Fruit fly (Drosophila melanogaster) whole organism, embryonic: ENCODE data around the gene CG32573.

Experiments used
- Antp ChIP-seq: fragments of 200-800 bp; sonication (Bioruptor generic); optimal IDR thresholded peaks from 3 replicates; lab custom pipeline; 2016; ENCODE audit warnings: missing biosample characterization, missing genetic modification characterization
- CG11456 ChIP-seq: fragments of 200-800 bp; sonication (Bioruptor generic); IDR thresholded peaks from 3 replicates; pipeline ENCODE4 v1.3.6; 2022; ENCODE audit warnings: missing biosample characterization, missing genetic modification characterization
- CG12942 ChIP-seq: fragments of 200-800 bp; sonication (Bioruptor generic); optimal IDR thresholded peaks from 3 replicates; lab custom pipeline; 2016; ENCODE audit warnings: missing biosample characterization, missing genetic modification characterization
- CG13775 ChIP-seq: fragments of 200-800 bp; sonication (Bioruptor generic); optimal IDR thresholded peaks from 3 replicates; lab custom pipeline; 2017; ENCODE audit warnings: missing biosample characterization, mild to moderate bottlenecking, missing genetic modification characterization
- CG15269 ChIP-seq: fragments of 200-800 bp; sonication (Bioruptor generic); optimal IDR thresholded peaks from 2 replicates; lab custom pipeline; 2018; ENCODE audit warnings: missing biosample characterization, mild to moderate bottlenecking, missing genetic modification characterization, moderate library complexity
- CG1529 ChIP-seq: fragments of 200-800 bp; sonication (Bioruptor generic); optimal IDR thresholded peaks from 3 replicates; lab custom pipeline; 2018; ENCODE audit warnings: missing biosample characterization, missing genetic modification characterization
- CG17359 ChIP-seq: fragments of 200-800 bp; sonication (Bioruptor generic); optimal IDR thresholded peaks from 3 replicates; lab custom pipeline; 2018; ENCODE audit warnings: missing biosample characterization, mild to moderate bottlenecking, missing genetic modification characterization, moderate library complexity
- CG17568 ChIP-seq: fragments of 200-800 bp; sonication (Bioruptor generic); optimal IDR thresholded peaks from 2 replicates; lab custom pipeline; 2018; ENCODE audit warnings: missing biosample characterization, mild to moderate bottlenecking, missing genetic modification characterization, moderate library complexity
- CG17912 ChIP-seq: fragments of 200-800 bp; sonication (Bioruptor generic); optimal IDR thresholded peaks from 2 replicates; lab custom pipeline; 2018; ENCODE audit warnings: missing biosample characterization, mild to moderate bottlenecking, missing genetic modification characterization
- CG1792 ChIP-seq: fragments of 200-800 bp; sonication (Bioruptor generic); optimal IDR thresholded peaks from 2 replicates; lab custom pipeline; 2016; ENCODE audit warnings: missing biosample characterization, missing genetic modification characterization
- CG33557 ChIP-seq: fragments of 200-800 bp; sonication (Bioruptor generic); optimal IDR thresholded peaks from 2 replicates; lab custom pipeline; 2019; ENCODE audit warnings: missing biosample characterization, mild to moderate bottlenecking, missing genetic modification characterization, moderate library complexity
- CG4424 ChIP-seq: fragments of 200-800 bp; sonication (Bioruptor generic); optimal IDR thresholded peaks from 3 replicates; lab custom pipeline; 2016; ENCODE audit warnings: missing biosample characterization, missing genetic modification characterization
- CG5953 ChIP-seq: fragments of 200-800 bp; sonication (Bioruptor generic); IDR thresholded peaks from 2 replicates; pipeline ENCODE4 v1.3.6; 2022; ENCODE audit warnings: missing biosample characterization, missing genetic modification characterization
- CG6272 ChIP-seq: fragments of 200-800 bp; sonication (Bioruptor generic); IDR thresholded peaks from 2 replicates; pipeline ENCODE4 v1.3.6; 2022; ENCODE audit warnings: missing biosample characterization, missing genetic modification characterization
- CG6689 ChIP-seq: fragments of 200-800 bp; sonication (Bioruptor generic); IDR thresholded peaks from 2 replicates; pipeline ENCODE4 v1.3.6; 2022; ENCODE audit warnings: missing biosample characterization, missing genetic modification characterization
- CG8388 ChIP-seq: fragments of 200-800 bp; sonication (Bioruptor generic); optimal IDR thresholded peaks from 2 replicates; lab custom pipeline; 2019; ENCODE audit warnings: missing biosample characterization, mild to moderate bottlenecking, missing genetic modification characterization, moderate library complexity
- CG8765 ChIP-seq: fragments of 200-800 bp; sonication (Bioruptor generic); IDR thresholded peaks from 2 replicates; pipeline ENCODE4 v1.3.6; 2022; ENCODE audit warnings: missing biosample characterization, missing genetic modification characterization
- CG9932 ChIP-seq: fragments of 200-800 bp; sonication (Bioruptor generic); IDR thresholded peaks from 2 replicates; pipeline ENCODE4 v1.3.6; 2022; ENCODE audit warnings: missing biosample characterization, missing genetic modification characterization
- Dip2 ChIP-seq: fragments of 200-800 bp; sonication (Bioruptor generic); IDR thresholded peaks from 2 replicates; pipeline ENCODE4 v1.3.6; 2022; ENCODE audit warnings: missing biosample characterization, missing genetic modification characterization
- Dref ChIP-seq: fragments of 200-800 bp; sonication (Bioruptor generic); IDR thresholded peaks from 2 replicates; pipeline ENCODE4 v1.3.6; 2022; ENCODE audit warnings: missing biosample characterization, missing genetic modification characterization
- H15 ChIP-seq: fragments of 200-800 bp; sonication (Bioruptor generic); IDR thresholded peaks from 3 replicates; pipeline ENCODE4 v1.3.6; 2022; ENCODE audit warnings: missing biosample characterization, missing genetic modification characterization
- HLH4C ChIP-seq: fragments of 200-800 bp; sonication (Bioruptor generic); IDR thresholded peaks from 3 replicates; pipeline ENCODE4 v1.3.6; 2022; ENCODE audit warnings: missing biosample characterization, missing genetic modification characterization; ENCODE audit not compliant: partially characterized antibody
- HLH54F ChIP-seq: fragments of 200-800 bp; sonication (Bioruptor generic); optimal IDR thresholded peaks from 3 replicates; lab custom pipeline; 2016; ENCODE audit warnings: missing biosample characterization, missing genetic modification characterization
- Hand ChIP-seq: fragments of 200-800 bp; sonication (Bioruptor generic); optimal IDR thresholded peaks from 2 replicates; lab custom pipeline; 2017; ENCODE audit warnings: mild to moderate bottlenecking, missing biosample characterization, missing genetic modification reagents, missing genetic modification characterization
- Hr39 ChIP-seq: fragments of >200 bp; optimal IDR thresholded peaks from 2 replicates; lab custom pipeline; 2017
- Hr51 ChIP-seq, 2 experiments: fragments of 200-800 bp; sonication (Bioruptor generic); optimal IDR thresholded peaks; 2 replicates in 1 of 2; 3 replicates in 1 of 2; lab custom pipeline; 2016 to 2018; ENCODE audit warnings: missing biosample characterization in 2 of 2, missing genetic modification characterization in 2 of 2, mild to moderate bottlenecking in 1 of 2, moderate library complexity in 1 of 2
- NK7.1 ChIP-seq: fragments of 200-800 bp; sonication (Bioruptor generic); optimal IDR thresholded peaks from 3 replicates; lab custom pipeline; 2016; ENCODE audit warnings: missing biosample characterization, missing genetic modification characterization
- PHDP ChIP-seq: fragments of 200-800 bp; sonication (Bioruptor generic); optimal IDR thresholded peaks from 3 replicates; lab custom pipeline; 2018; ENCODE audit warnings: missing biosample characterization, mild to moderate bottlenecking, missing genetic modification characterization, moderate library complexity
- Ravus ChIP-seq: fragments of 200-800 bp; sonication (Bioruptor generic); IDR thresholded peaks from 2 replicates; pipeline ENCODE4 v1.3.6; 2022; ENCODE audit warnings: missing biosample characterization, missing genetic modification characterization
- amos ChIP-seq: fragments of 200-800 bp; sonication (Bioruptor generic); IDR thresholded peaks from 2 replicates; pipeline ENCODE4 v1.3.6; 2022; ENCODE audit warnings: missing biosample characterization, missing genetic modification characterization; ENCODE audit not compliant: partially characterized antibody
- bcd ChIP-seq: fragments of 200-800 bp; sonication (Bioruptor generic); optimal IDR thresholded peaks from 2 replicates; lab custom pipeline; 2017; ENCODE audit warnings: missing biosample characterization, mild to moderate bottlenecking, missing genetic modification characterization
- br ChIP-seq: fragments of >200 bp; optimal IDR thresholded peaks from 2 replicates; lab custom pipeline; 2017
- dmrt99B ChIP-seq: fragments of 200-800 bp; sonication (Bioruptor generic); optimal IDR thresholded peaks from 2 replicates; lab custom pipeline; 2018; ENCODE audit warnings: missing biosample characterization, mild to moderate bottlenecking, missing genetic modification characterization, moderate library complexity
- eyg ChIP-seq: fragments of 200-800 bp; sonication (Bioruptor generic); optimal IDR thresholded peaks from 3 replicates; lab custom pipeline; 2016; ENCODE audit warnings: missing biosample characterization, missing genetic modification characterization
- fd3F ChIP-seq: fragments of 200-800 bp; sonication (Bioruptor generic); optimal IDR thresholded peaks from 2 replicates; lab custom pipeline; 2018; ENCODE audit warnings: missing biosample characterization, mild to moderate bottlenecking, missing genetic modification characterization, moderate library complexity
- gce ChIP-seq: fragments of 200-800 bp; sonication (Bioruptor generic); IDR thresholded peaks from 3 replicates; pipeline ENCODE4 v1.3.6; 2022; ENCODE audit warnings: missing biosample characterization, missing genetic modification characterization
- klu ChIP-seq: fragments of 200-800 bp; sonication (Bioruptor generic); IDR thresholded peaks from 2 replicates; pipeline ENCODE4 v1.3.6; 2022; ENCODE audit warnings: missing biosample characterization, missing genetic modification characterization
- lola ChIP-seq, 3 experiments: fragments of >200 bp in 2 of 3; fragments of 200-800 bp in 1 of 3; sonication (Bioruptor generic) in 1 of 3; optimal IDR thresholded peaks; 2 replicates each; lab custom pipeline; 2017 to 2019; ENCODE audit warnings: missing biosample characterization in 3 of 3, missing genetic modification characterization in 3 of 3, mild to moderate bottlenecking in 1 of 3, moderate library complexity in 1 of 3
- maf-S ChIP-seq: fragments of 200-800 bp; sonication (Bioruptor generic); optimal IDR thresholded peaks from 2 replicates; lab custom pipeline; 2016; ENCODE audit warnings: missing biosample characterization, missing genetic modification characterization
- odd ChIP-seq: fragments of 200-800 bp; sonication (Bioruptor generic); optimal IDR thresholded peaks from 2 replicates; lab custom pipeline; 2017; ENCODE audit warnings: missing biosample characterization, mild to moderate bottlenecking, missing genetic modification characterization
- psq ChIP-seq: fragments of 200-800 bp; sonication (Bioruptor generic); optimal IDR thresholded peaks from 2 replicates; lab custom pipeline; 2017; ENCODE audit warnings: missing biosample characterization, missing genetic modification characterization
- pum ChIP-seq: fragments of 200-800 bp; sonication (Bioruptor generic); optimal IDR thresholded peaks from 2 replicates; lab custom pipeline; 2016; ENCODE audit warnings: missing biosample characterization, missing genetic modification characterization
- run ChIP-seq: fragments of 200-800 bp; sonication (Bioruptor generic); optimal IDR thresholded peaks from 3 replicates; lab custom pipeline; 2018; ENCODE audit warnings: missing biosample characterization, mild to moderate bottlenecking, missing genetic modification characterization
- salm ChIP-seq: fragments of 200-800 bp; sonication (Bioruptor generic); optimal IDR thresholded peaks from 2 replicates; lab custom pipeline; 2018; ENCODE audit warnings: missing biosample characterization, mild to moderate bottlenecking, missing genetic modification characterization
- slbo ChIP-seq: fragments of 200-800 bp; sonication (Bioruptor generic); IDR thresholded peaks from 2 replicates; pipeline ENCODE4 v1.3.6; 2022; ENCODE audit warnings: missing biosample characterization, missing genetic modification characterization
- slou ChIP-seq: fragments of 200-800 bp; sonication (Bioruptor generic); optimal IDR thresholded peaks from 3 replicates; lab custom pipeline; 2016; ENCODE audit warnings: missing biosample characterization, missing genetic modification characterization
- sna ChIP-seq: fragments of 200-800 bp; sonication (Bioruptor generic); IDR thresholded peaks from 2 replicates; pipeline ENCODE4 v1.3.6; 2022; ENCODE audit warnings: missing biosample characterization, missing genetic modification characterization; ENCODE audit not compliant: partially characterized antibody
- sr ChIP-seq: fragments of 200-800 bp; sonication (Bioruptor generic); IDR thresholded peaks from 3 replicates; pipeline ENCODE4 v1.3.6; 2022; ENCODE audit warnings: missing biosample characterization, missing genetic modification characterization
- ttk ChIP-seq: fragments of 200-800 bp; sonication (Bioruptor generic); IDR thresholded peaks from 2 replicates; pipeline ENCODE4 v2.1.2; 2022; ENCODE audit warnings: missing biosample characterization, missing genetic modification characterization
- unc-4 ChIP-seq: fragments of 200-800 bp; sonication (Bioruptor generic); IDR thresholded peaks from 2 replicates; pipeline ENCODE4 v1.3.6; 2022; ENCODE audit warnings: missing biosample characterization, missing genetic modification characterization; ENCODE audit not compliant: partially characterized antibody
- vfl ChIP-seq: fragments of 200-800 bp; sonication (Bioruptor generic); optimal IDR thresholded peaks from 2 replicates; lab custom pipeline; 2016; ENCODE audit warnings: missing biosample characterization, missing genetic modification characterization
- wdn ChIP-seq: fragments of 200-800 bp; sonication (Bioruptor generic); IDR thresholded peaks from 2 replicates; pipeline ENCODE4 v1.3.6; 2022; ENCODE audit warnings: missing biosample characterization, missing genetic modification characterization

The CG32573 gene

dm6 chrX:16654931-16655409, 3.8 kb downstream of the CG32573 start, which contains the start of the genes Nemp and r (continued):
- TF ChIP-seq slbo (GFP tag; lab: Robert Waterston, UW), result no peak
- no peak for TF ChIP-seq ttk (GFP tag; lab: Robert Waterston, UW)
- peak; percentile 68 for TF ChIP-seq Dref (GFP tag; lab: Robert Waterston, UW)
- TF ChIP-seq CG4424 (GFP tag; lab: Kevin White, UChicago), result no peak
- no peak for TF ChIP-seq gce
- TF ChIP-seq pum, result no peak
- no peak for TF ChIP-seq maf-S (GFP tag; lab: Kevin White, UChicago)
- TF ChIP-seq Dip2 (GFP tag; lab: Robert Waterston, UW), result no peak
- no peak for TF ChIP-seq odd (GFP tag; lab: Kevin White, UChicago)
- no peak for TF ChIP-seq CG5953 (GFP tag; lab: Robert Waterston, UW)
- no peak for TF ChIP-seq NK7.1 (GFP tag; lab: Kevin White, UChicago)
- no peak for TF ChIP-seq eyg
- TF ChIP-seq fd3F, result no peak
- TF ChIP-seq dmrt99B (tag; lab: Kevin White, UChicago), result no peak
- TF ChIP-seq CG6272, result no peak
- no peak for TF ChIP-seq CG8765 (GFP tag; lab: Robert Waterston, UW)
- TF ChIP-seq unc-4 (GFP tag; lab: Robert Waterston, UW), result peak; percentile 71
- peak; percentile 63 for TF ChIP-seq HLH4C
- TF ChIP-seq CG17912 (GFP tag; lab: Kevin White, UChicago), result no peak
- TF ChIP-seq CG17568, result no peak
- no peak for TF ChIP-seq wdn
- TF ChIP-seq CG17359, result no peak
- TF ChIP-seq bcd (GFP tag; lab: Kevin White, UChicago), result no peak
- TF ChIP-seq PHDP, result no peak
- TF ChIP-seq Hr39 (lab: Kevin White, UChicago), result no peak
- no peak for TF ChIP-seq Hand (GFP tag; lab: Kevin White, UChicago)
- TF ChIP-seq Hr51 (GFP tag; optimal IDR thresholded peaks at IDR 0.05; lab: Kevin White, UChicago), result peak in 1 of 2 experiments; percentile 37
- no peak for TF ChIP-seq klu
- no peak for TF ChIP-seq slou (GFP tag; lab: Kevin White, UChicago)
- TF ChIP-seq CG1792, result no peak
- no peak for TF ChIP-seq CG33557 (GFP tag; lab: Kevin White, UChicago)
- TF ChIP-seq run, result no peak
- TF ChIP-seq Ravus (GFP tag; lab: Robert Waterston, UW), result no peak
- no peak for TF ChIP-seq CG9932 (GFP tag; lab: Robert Waterston, UW)
- TF ChIP-seq Antp (GFP tag; lab: Kevin White, UChicago), result no peak
- no peak for TF ChIP-seq lola (GFP tag; optimal IDR thresholded peaks at IDR 0.05; lab: Kevin White, UChicago)
- TF ChIP-seq vfl (GFP tag; lab: Kevin White, UChicago), result no peak
- TF ChIP-seq salm (tag; lab: Kevin White, UChicago), result no peak
- TF ChIP-seq amos (GFP tag; lab: Robert Waterston, UW), result peak; percentile 71
- TF ChIP-seq CG6689 (GFP tag; lab: Robert Waterston, UW), result no peak
- no peak for TF ChIP-seq CG13775 (GFP tag; lab: Kevin White, UChicago)
- no peak for TF ChIP-seq CG12942 (GFP tag; lab: Kevin White, UChicago)
- TF ChIP-seq sna (GFP tag; lab: Robert Waterston, UW), result peak; percentile 58; the same call in 1 of the 2 replicates
- TF ChIP-seq psq (GFP tag; lab: Kevin White, UChicago), result no peak
- TF ChIP-seq CG11456, result no peak
- no peak for TF ChIP-seq CG1529 (GFP tag; lab: Kevin White, UChicago)
- TF ChIP-seq CG8388 (GFP tag; lab: Kevin White, UChicago), result no peak
- no peak for TF ChIP-seq br (lab: Kevin White, UChicago)
- TF ChIP-seq HLH54F, result no peak
- TF ChIP-seq H15, result no peak
- no peak for TF ChIP-seq CG15269
- no peak for TF ChIP-seq sr (GFP tag; lab: Robert Waterston, UW)
